Worm (Caenorhabditis elegans) whole organism, early embryonic: ENCODE measurements around the gene Y69H2.15.

Experiments used
- B0310.2 ChIP-seq: sonication (generic microtip); optimal IDR thresholded peaks from 2 replicates; lab custom pipeline; 2016; ENCODE audit warnings: mild to moderate bottlenecking, missing genetic modification characterization, missing compliant biosample characterization
- aly-1 ChIP-seq: sonication (generic microtip); optimal IDR thresholded peaks from 2 replicates; lab custom pipeline; 2016; ENCODE audit warnings: missing genetic modification characterization, missing compliant biosample characterization
- ama-1 ChIP-seq: fragments of 150-350 bp; optimal IDR thresholded peaks from 2 replicates; lab custom pipeline; 2014
- ceh-13 ChIP-seq: fragments of 200-800 bp; sonication (Bioruptor generic); optimal IDR thresholded peaks from 2 replicates; lab custom pipeline; 2018; ENCODE audit warnings: mild to moderate bottlenecking, missing genetic modification characterization, missing compliant biosample characterization
- flt-1 ChIP-seq: fragments of 200-800 bp; sonication (Bioruptor generic); IDR thresholded peaks from 2 replicates; pipeline ENCODE4 v1.3.6; 2022; ENCODE audit warnings: missing genetic modification characterization, missing compliant biosample characterization
- hmbx-1 ChIP-seq: sonication (generic microtip); optimal IDR thresholded peaks from 2 replicates; lab custom pipeline; 2016; ENCODE audit warnings: mild to moderate bottlenecking, missing genetic modification characterization, missing compliant biosample characterization
- hmg-4 ChIP-seq: fragments of 200-800 bp; sonication (Bioruptor generic); optimal IDR thresholded peaks from 2 replicates; lab custom pipeline; 2018; ENCODE audit warnings: mild to moderate bottlenecking, missing genetic modification characterization, missing compliant biosample characterization
- hnd-1 ChIP-seq: sonication (generic microtip); optimal IDR thresholded peaks from 2 replicates; lab custom pipeline; 2016; ENCODE audit warnings: missing genetic modification characterization, missing compliant biosample characterization
- scrt-1 ChIP-seq: fragments of 200-800 bp; sonication (Bioruptor generic); IDR thresholded peaks from 2 replicates; pipeline ENCODE4 v1.3.6; 2022; ENCODE audit warnings: missing genetic modification characterization, missing compliant biosample characterization

ce11 chrV:18662333-18662732 lies 35.7 kb upstream of the Y69H2.15 start:
- TF ChIP-seq ama-1 (lab: Kevin White, UChicago) = no peak
- no peak for TF ChIP-seq aly-1
- no peak for TF ChIP-seq hnd-1 (tag; lab: Kevin White, UChicago)
- TF ChIP-seq flt-1 (GFP tag; lab: Robert Waterston, UW) = no peak
- TF ChIP-seq hmbx-1 (tag; lab: Kevin White, UChicago) = no peak
- no peak for TF ChIP-seq ceh-13
- no peak for TF ChIP-seq hmg-4
- no peak for TF ChIP-seq scrt-1 (GFP tag; lab: Robert Waterston, UW)
- TF ChIP-seq B0310.2 (tag; lab: Kevin White, UChicago) = no peak
